Worm (Caenorhabditis elegans): Measurements from ENCODE around the gene ilys-2.

ce11 chrIV:2455128-2455527 lies 12.3 kb upstream of the ilys-2 start:
- TF ChIP-seq hnd-1 (tag; optimal IDR thresholded peaks at IDR 0.05) (no peak), F13C5.2 (tag; optimal IDR thresholded peaks at IDR 0.05) (no peak), ama-1 (optimal IDR thresholded peaks at IDR 0.05) (no peak), tbx-11 (GFP tag; IDR thresholded peaks at IDR 0.05) (no peak), aly-1 (tag; optimal IDR thresholded peaks at IDR 0.05) (no peak), ceh-13 (GFP tag; optimal IDR thresholded peaks at IDR 0.05) (no peak), sea-1 (GFP tag; conservative IDR thresholded peaks at IDR 0.05) (no peak), tra-4 (tag; optimal IDR thresholded peaks at IDR 0.05) (no peak), ets-7 (tag; optimal IDR thresholded peaks at IDR 0.05) (no peak), flt-1 (GFP tag; IDR thresholded peaks at IDR 0.05) (no peak), tbx-37 (GFP tag; conservative IDR thresholded peaks at IDR 0.05) (no peak), hmg-4 (GFP tag; optimal IDR thresholded peaks at IDR 0.05) (no peak)
